Worm (Caenorhabditis elegans) whole organism, L4 larva: ENCODE results near the gene clc-22.

Experiments
- T20F7.1 ChIP-seq: fragments of 200-800 bp; sonication (Bioruptor generic); optimal IDR thresholded peaks from 2 replicates; lab custom pipeline; 2018; ENCODE audit warnings: mild to moderate bottlenecking, missing genetic modification characterization, missing compliant biosample characterization
- ama-1 ChIP-seq: fragments of 150-350 bp; optimal IDR thresholded peaks from 2 replicates; lab custom pipeline; 2014; ENCODE audit warnings: inconsistent platforms, mixed read lengths
- lin-29 ChIP-seq: fragments of 200-800 bp; sonication (Bioruptor generic); IDR thresholded peaks from 2 replicates; pipeline ENCODE4 v1.3.6; 2022; ENCODE audit warnings: missing genetic modification reagents, missing genetic modification characterization, missing compliant biosample characterization
- pqm-1 ChIP-seq: sonication (generic microtip); optimal IDR thresholded peaks from 2 replicates; lab custom pipeline; 2017; ENCODE audit warnings: missing biosample characterization, missing genetic modification characterization

ce11 chrII:3951354-3951753, 44.5 kb downstream of the clc-22 start:
- TF ChIP-seq pqm-1 (no peak), ama-1 (peak; percentile 15), T20F7.1 (GFP tag; lab: Kevin White, UChicago) (no peak), lin-29 (GFP tag; lab: Robert Waterston, UW) (no peak)
